Fruit fly (Drosophila melanogaster) S2 (cell line): ENCODE measurements around the gene Cyp28a5.

ENCODE experiments used
- CG8478 ChIP-seq: fragments of >200 bp; optimal IDR thresholded peaks from 2 replicates; lab custom pipeline; 2018
- CTCF ChIP-seq, 2 experiments: fragments of >200 bp; optimal IDR thresholded peaks; 2 replicates each; lab custom pipeline; 2018

Cyp28a5 gene

dm6 chr2L:13977073-13977472 lies at the start of gene Cyp28a5:
Gene Cyp28a5 (plus strand): TSS chr2L:13977302.
- TF ChIP-seq CTCF (optimal IDR thresholded peaks at IDR 0.05; lab: Kevin White, UChicago) (no peak), CG8478 (lab: Kevin White, UChicago) (no peak)

DNA sequence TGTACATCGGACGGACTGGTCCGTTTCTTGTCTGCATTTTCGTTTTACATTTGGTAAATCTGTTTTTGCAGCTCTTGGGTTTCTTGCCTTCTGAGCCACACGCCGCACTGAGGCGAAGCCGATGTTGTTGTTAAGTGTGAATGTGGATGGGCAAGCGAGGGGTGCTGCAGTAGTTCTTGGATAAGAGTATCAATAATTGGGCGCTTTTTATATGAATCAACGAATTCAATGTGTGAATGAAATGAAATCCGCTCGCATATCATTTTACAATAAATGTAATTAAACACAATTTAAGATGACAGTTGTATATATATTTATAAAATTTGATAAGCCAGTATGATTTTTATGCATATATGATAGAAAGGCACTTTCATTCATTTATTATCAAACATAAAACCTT lies 48.6 kb upstream of the Cyp28a5 start:
- no peak for TF ChIP-seq CG8478 (lab: Kevin White, UChicago)

dm6 chr2L:13931318-13931717 lies 45.8 kb upstream of the Cyp28a5 start, which contains the start of gene CG42711:
Gene CG42711 (minus strand): TSS chr2L:13931362.
- TF ChIP-seq CG8478 (lab: Kevin White, UChicago) (no peak), CTCF (optimal IDR thresholded peaks at IDR 0.05; lab: Kevin White, UChicago) (no peak)

dm6 chr2L:13934542-13935065 lies 42.5 kb upstream of the Cyp28a5 start, which contains the start of gene Vajk2:
Gene Vajk2 (minus strand): TSS chr2L:13934692.
- TF ChIP-seq CTCF (optimal IDR thresholded peaks at IDR 0.05; lab: Kevin White, UChicago) (no peak), CG8478 (lab: Kevin White, UChicago) (no peak)

dm6 chr2L:13947476-13947875 lies 29.6 kb upstream of the Cyp28a5 start, which contains the start of gene Vajk3:
Gene Vajk3 (minus strand): TSS chr2L:13947476.
- TF ChIP-seq CG8478 (lab: Kevin White, UChicago) (no peak), CTCF (optimal IDR thresholded peaks at IDR 0.05; lab: Kevin White, UChicago) (no peak)

DNA sequence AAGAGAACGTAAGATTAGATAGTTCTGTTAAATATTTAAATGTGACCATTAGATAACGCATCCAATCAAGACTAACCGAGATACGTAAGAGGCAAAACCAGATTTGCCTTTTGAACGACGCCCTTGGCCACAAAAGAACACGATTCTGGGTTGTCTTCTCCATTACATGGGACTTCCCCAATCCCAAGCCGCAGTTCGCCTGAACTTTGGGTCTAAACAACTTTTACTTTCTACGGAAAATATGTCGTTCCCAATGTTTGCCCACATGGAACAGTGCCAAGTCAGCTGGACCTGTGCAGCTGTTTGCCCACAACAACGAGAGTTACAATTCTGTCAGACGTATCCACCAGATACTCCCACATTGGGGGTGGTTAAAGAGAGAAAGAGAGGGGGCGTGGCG lies 27.3 kb upstream of the Cyp28a5 start:
- no peak for TF ChIP-seq CTCF (optimal IDR thresholded peaks at IDR 0.05; lab: Kevin White, UChicago)
- no peak for TF ChIP-seq CG8478 (lab: Kevin White, UChicago)

DNA sequence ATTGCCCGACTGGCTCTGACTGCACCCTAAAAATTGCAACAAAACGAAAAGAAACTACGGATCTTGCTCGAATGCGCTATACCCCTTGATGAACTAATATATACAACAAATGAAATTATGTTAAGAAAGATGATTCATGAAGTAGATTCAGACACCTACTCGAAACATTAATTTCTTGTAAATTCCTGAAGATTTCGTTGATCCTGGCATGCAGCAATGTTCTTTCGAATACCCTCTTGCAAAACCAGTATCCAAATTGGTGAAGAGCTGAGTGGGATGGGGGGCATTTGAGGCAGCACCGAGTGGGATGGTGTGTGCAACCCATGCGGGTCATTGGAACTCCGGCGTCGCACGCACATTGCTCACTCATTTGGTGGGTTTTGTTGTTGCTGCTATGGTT lies 21.3 kb upstream of the Cyp28a5 start:
- TF ChIP-seq CG8478 (lab: Kevin White, UChicago) (no peak), CTCF (optimal IDR thresholded peaks at IDR 0.05; lab: Kevin White, UChicago) (no peak)

- TF ChIP-seq CG8478 (lab: Kevin White, UChicago) (no peak), CTCF (optimal IDR thresholded peaks at IDR 0.05; lab: Kevin White, UChicago) (no peak)
These were observed 19.9 kb upstream of the Cyp28a5 start, which contains the start of gene NimA for dm6 chr2L:13957239-13957638. Gene NimA (plus strand): TSS chr2L:13957539.

DNA sequence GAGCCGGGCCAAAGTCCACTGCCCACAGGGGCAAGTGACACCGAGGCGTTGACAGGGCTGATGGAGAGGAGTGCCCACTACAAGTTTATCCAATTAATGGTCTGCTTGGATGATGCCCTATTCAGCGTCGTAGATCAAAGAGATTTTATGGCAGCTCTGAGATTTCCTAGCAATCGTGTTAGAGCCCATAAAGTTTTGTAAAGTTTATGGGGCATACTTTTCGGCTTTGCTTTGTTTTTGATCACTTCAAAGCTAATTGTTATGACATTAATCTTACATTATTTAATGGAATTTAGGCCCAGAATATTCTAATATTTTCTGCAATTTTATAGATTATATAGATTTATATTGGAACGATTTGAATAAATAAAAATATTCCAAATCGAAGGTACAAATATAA lies 16.7 kb upstream of the Cyp28a5 start:
- no peak for TF ChIP-seq CG8478 (lab: Kevin White, UChicago)
- TF ChIP-seq CTCF (optimal IDR thresholded peaks at IDR 0.05; lab: Kevin White, UChicago): no peak

DNA sequence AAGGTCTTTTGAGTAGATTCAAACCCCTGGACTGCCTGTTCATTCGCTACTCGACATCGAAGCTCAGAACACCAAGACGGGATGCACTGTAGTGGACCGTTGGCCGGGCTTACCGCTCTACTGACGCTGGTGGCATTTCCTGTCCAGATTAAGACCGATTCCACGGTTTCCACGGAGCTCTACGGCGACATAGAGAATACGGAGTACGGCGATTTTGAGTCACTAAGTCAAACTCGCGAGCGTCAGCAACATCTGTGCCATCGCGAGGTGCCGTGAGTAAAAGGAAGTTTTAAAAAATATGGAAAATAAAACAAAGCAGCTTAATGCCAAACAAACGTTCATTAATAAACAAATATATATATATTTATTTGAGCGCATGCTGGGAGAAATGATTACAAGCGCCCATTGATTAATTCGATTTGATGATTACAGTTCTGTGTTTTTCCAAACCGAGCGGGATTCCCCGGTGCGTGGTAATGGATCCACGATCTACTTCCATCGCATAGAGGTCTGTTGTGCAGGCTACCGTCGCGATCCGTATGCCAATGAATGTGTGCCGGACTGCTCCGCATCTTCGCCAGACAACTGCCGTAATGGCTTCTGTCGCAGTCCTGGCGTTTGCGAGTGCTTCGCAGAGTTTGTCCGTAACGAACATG lies 13.5 kb upstream of the Cyp28a5 start, which contains the start of gene NimB1:
Gene NimB1, plus strand, starts transcription at position 41 of the 656 bp plus-strand sequence.
- TF ChIP-seq CTCF (optimal IDR thresholded peaks at IDR 0.05; lab: Kevin White, UChicago) (no peak), CG8478 (lab: Kevin White, UChicago) (no peak)

- TF ChIP-seq CTCF (optimal IDR thresholded peaks at IDR 0.05; lab: Kevin White, UChicago) (no peak), CG8478 (lab: Kevin White, UChicago) (no peak)
These were observed 10.3 kb upstream of the Cyp28a5 start, which contains the start of gene NimB2 for dm6 chr2L:13966732-13967316. Gene NimB2 (minus strand): TSS chr2L:13967018.

DNA sequence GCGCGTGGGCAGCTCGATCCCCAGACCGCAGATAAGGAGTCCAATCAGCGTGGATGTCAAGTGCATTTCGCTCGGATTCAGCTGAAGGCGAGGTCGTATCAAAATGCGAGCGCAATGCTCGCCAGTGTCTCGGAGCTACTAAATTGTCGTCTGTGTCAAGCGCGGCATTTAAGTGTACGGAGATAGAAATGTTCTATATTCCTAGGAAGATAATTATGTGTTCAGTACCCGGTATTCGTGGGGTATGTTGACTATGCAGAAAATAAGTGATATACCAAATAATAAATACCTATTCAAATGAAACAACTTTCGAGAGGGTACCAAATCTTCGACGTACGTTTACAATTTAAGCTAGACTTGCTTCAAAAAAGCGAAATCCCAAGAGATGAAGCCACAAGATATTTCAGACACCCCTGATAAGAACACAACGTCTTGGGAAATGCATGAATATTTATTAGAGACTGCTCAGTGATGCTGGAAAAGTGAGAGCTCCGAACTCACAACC lies 9.2 kb upstream of the Cyp28a5 start, which contains the start of gene NimB3:
Gene NimB3, minus strand, starts transcription at position 140 of the 505 bp plus-strand sequence.
- no peak for TF ChIP-seq CTCF (optimal IDR thresholded peaks at IDR 0.05; lab: Kevin White, UChicago)
- no peak for TF ChIP-seq CG8478 (lab: Kevin White, UChicago)

dm6 chr2L:13969876-13970275 lies 7.2 kb upstream of the Cyp28a5 start, which contains the start of the genes NimB4 and NimB5:
Gene NimB4 (minus strand): TSS chr2L:13969976.
Gene NimB5 (plus strand): TSS chr2L:13970177.
- TF ChIP-seq CG8478 (lab: Kevin White, UChicago): no peak
- TF ChIP-seq CTCF (optimal IDR thresholded peaks at IDR 0.05; lab: Kevin White, UChicago): no peak

DNA sequence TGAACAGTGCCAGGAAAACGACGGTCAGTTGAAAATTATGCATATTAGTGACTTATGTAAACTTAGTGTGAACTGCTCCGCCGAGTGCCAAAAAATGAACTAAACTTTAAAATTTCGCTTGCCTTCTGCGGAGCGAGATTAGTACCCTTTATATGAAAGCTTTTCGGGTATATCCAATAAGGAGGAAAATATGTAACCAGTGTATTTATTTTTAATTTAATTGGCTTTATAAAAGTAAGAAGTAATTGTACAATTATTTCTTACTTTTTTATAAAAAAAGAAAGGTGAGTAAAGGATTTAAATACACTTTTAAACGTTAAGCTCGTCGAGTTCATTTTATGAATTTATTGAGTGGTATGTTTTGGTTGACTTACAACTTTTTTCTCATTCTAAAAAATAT lies 4.3 kb upstream of the Cyp28a5 start, which contains the start of gene He:
Gene He, minus strand, starts transcription at position 101 of the 400 bp plus-strand sequence.
- no peak for TF ChIP-seq CG8478 (lab: Kevin White, UChicago)
- TF ChIP-seq CTCF (optimal IDR thresholded peaks at IDR 0.05; lab: Kevin White, UChicago): no peak

dm6 chr2L:13976669-13977068 lies 433 bp upstream of the Cyp28a5 start, which contains the start of gene NimC1:
Gene NimC1 (minus strand): TSS chr2L:13976769.
- TF ChIP-seq CTCF (optimal IDR thresholded peaks at IDR 0.05; lab: Kevin White, UChicago) (no peak), CG8478 (lab: Kevin White, UChicago) (no peak)
